Fruit fly (Drosophila melanogaster) whole organism, wandering third instar larva: ENCODE results near the gene CG1662.

Source experiments
- Abd-B ChIP-seq: fragments of >200 bp; optimal IDR thresholded peaks from 2 replicates; lab custom pipeline; 2017; ENCODE audit warnings: missing biosample characterization, missing genetic modification characterization
- CG32264 ChIP-seq: fragments of 200-800 bp; sonication (Bioruptor generic); optimal IDR thresholded peaks from 2 replicates; lab custom pipeline; 2016; ENCODE audit warnings: missing biosample characterization, missing genetic modification characterization
- CG9705 ChIP-seq: fragments of 200-800 bp; sonication (Bioruptor generic); optimal IDR thresholded peaks from 2 replicates; lab custom pipeline; 2018; ENCODE audit warnings: missing biosample characterization, mild to moderate bottlenecking, missing genetic modification characterization
- CrebA ChIP-seq: fragments of 200-800 bp; sonication (Bioruptor generic); optimal IDR thresholded peaks from 2 replicates; lab custom pipeline; 2016; ENCODE audit warnings: missing biosample characterization, mild to moderate bottlenecking, missing genetic modification characterization, borderline replicate concordance
- Dfd ChIP-seq: fragments of >200 bp; optimal IDR thresholded peaks from 2 replicates; lab custom pipeline; 2017; ENCODE audit warnings: missing biosample characterization, missing genetic modification characterization
- Dif ChIP-seq: fragments of 200-275, 200-300 bp; sonication (Bioruptor generic); optimal IDR thresholded peaks from 2 replicates; lab custom pipeline; 2018; ENCODE audit warnings: missing biosample characterization, missing genetic modification characterization; ENCODE audit not compliant: partially characterized antibody
- GATAd ChIP-seq: sonication (Bioruptor generic); optimal IDR thresholded peaks from 2 replicates; lab custom pipeline; 2016; ENCODE audit warnings: missing biosample characterization, missing genetic modification characterization
- HLH106 ChIP-seq: fragments of 200-800 bp; optimal IDR thresholded peaks from 3 replicates; lab custom pipeline; 2019; ENCODE audit warnings: missing biosample characterization, mild to moderate bottlenecking, missing genetic modification characterization, moderate library complexity
- Hnf4 ChIP-seq: fragments of 200-800 bp; sonication (Bioruptor generic); optimal IDR thresholded peaks from 2 replicates; lab custom pipeline; 2016; ENCODE audit warnings: missing biosample characterization, mild to moderate bottlenecking, missing genetic modification characterization
- Hr83 ChIP-seq: fragments of 200-300 bp; sonication (Bioruptor generic); optimal IDR thresholded peaks from 2 replicates; lab custom pipeline; 2016; ENCODE audit warnings: missing biosample characterization, mild to moderate bottlenecking, missing genetic modification characterization, moderate library complexity; ENCODE audit not compliant: poor library complexity, severe bottlenecking
- Jra ChIP-seq: sonication (Bioruptor generic); optimal IDR thresholded peaks from 2 replicates; lab custom pipeline; 2016; ENCODE audit warnings: missing biosample characterization, missing genetic modification characterization
- Mio ChIP-seq: sonication (Bioruptor generic); optimal IDR thresholded peaks from 2 replicates; lab custom pipeline; 2016; ENCODE audit warnings: missing biosample characterization, missing genetic modification characterization
- Myc ChIP-seq: fragments of >200 bp; optimal IDR thresholded peaks from 2 replicates; lab custom pipeline; 2017
- N ChIP-seq: fragments of >200 bp; optimal IDR thresholded peaks from 2 replicates; lab custom pipeline; 2018; ENCODE audit warnings: missing biosample characterization, missing external identifiers, missing genetic modification characterization
- OdsH ChIP-seq: fragments of 200-800 bp; sonication (Bioruptor generic); optimal IDR thresholded peaks from 2 replicates; lab custom pipeline; 2016; ENCODE audit warnings: missing biosample characterization, mild to moderate bottlenecking, missing genetic modification characterization
- Sp1 ChIP-seq: fragments of 200-800 bp; sonication (Bioruptor generic); optimal IDR thresholded peaks from 3 replicates; lab custom pipeline; 2019; ENCODE audit warnings: missing biosample characterization, mild to moderate bottlenecking, missing genetic modification characterization, moderate library complexity
- Vsx2 ChIP-seq: fragments of 200-300, 225-300 bp; sonication (Bioruptor generic); optimal IDR thresholded peaks from 2 replicates; lab custom pipeline; 2018; ENCODE audit warnings: missing biosample characterization, missing genetic modification characterization; ENCODE audit not compliant: partially characterized antibody
- br ChIP-seq: fragments of 200-800 bp; sonication (Bioruptor generic); optimal IDR thresholded peaks from 2 replicates; lab custom pipeline; 2016; ENCODE audit warnings: missing biosample characterization, missing genetic modification characterization
- brk ChIP-seq: fragments of 200-800 bp; sonication (Bioruptor generic); optimal IDR thresholded peaks from 2 replicates; lab custom pipeline; 2016; ENCODE audit warnings: missing biosample characterization, mild to moderate bottlenecking, missing genetic modification characterization
- dsf ChIP-seq: sonication (Bioruptor generic); optimal IDR thresholded peaks from 2 replicates; lab custom pipeline; 2016; ENCODE audit warnings: missing biosample characterization, missing genetic modification characterization, borderline replicate concordance
- ey ChIP-seq: fragments of 200-800 bp; sonication (Bioruptor generic); optimal IDR thresholded peaks from 2 replicates; lab custom pipeline; 2016; ENCODE audit warnings: missing biosample characterization, missing genetic modification characterization
- foxo ChIP-seq, 2 experiments: fragments of 200-800 bp; sonication (Bioruptor generic); optimal IDR thresholded peaks; 2 replicates in 1 of 2; 3 replicates in 1 of 2; lab custom pipeline; 2016 to 2017; ENCODE audit warnings: missing biosample characterization in 2 of 2, missing genetic modification characterization in 2 of 2
- fru ChIP-seq: fragments of 200-800 bp; sonication (Bioruptor generic); optimal IDR thresholded peaks from 3 replicates; lab custom pipeline; 2016; ENCODE audit warnings: missing biosample characterization, mild to moderate bottlenecking, missing genetic modification characterization
- h ChIP-seq: fragments of 200-800 bp; sonication (Bioruptor generic); optimal IDR thresholded peaks from 3 replicates; lab custom pipeline; 2016; ENCODE audit warnings: missing biosample characterization, mild to moderate bottlenecking, missing genetic modification characterization
- jim ChIP-seq: fragments of 175-275, 200-325 bp; sonication (Bioruptor generic); optimal IDR thresholded peaks from 2 replicates; lab custom pipeline; 2016; ENCODE audit warnings: missing biosample characterization, mild to moderate bottlenecking, missing genetic modification characterization
- pan ChIP-seq: fragments of >200 bp; optimal IDR thresholded peaks from 2 replicates; lab custom pipeline; 2017
- psq ChIP-seq: fragments of 200-800 bp; sonication (Bioruptor generic); optimal IDR thresholded peaks from 3 replicates; lab custom pipeline; 2017; ENCODE audit warnings: missing biosample characterization, mild to moderate bottlenecking, missing genetic modification characterization, moderate library complexity
- rgr ChIP-seq: fragments of 200-800 bp; sonication (Bioruptor generic); optimal IDR thresholded peaks from 3 replicates; lab custom pipeline; 2016; ENCODE audit warnings: missing biosample characterization, mild to moderate bottlenecking, missing genetic modification characterization
- sage ChIP-seq: fragments of 200-800 bp; sonication (Bioruptor generic); optimal IDR thresholded peaks from 2 replicates; lab custom pipeline; 2016; ENCODE audit warnings: missing biosample characterization, mild to moderate bottlenecking, missing genetic modification characterization
- sv ChIP-seq: fragments of 200-800 bp; sonication (Bioruptor generic); optimal IDR thresholded peaks from 3 replicates; lab custom pipeline; 2016; ENCODE audit warnings: missing biosample characterization, missing genetic modification characterization
- tai ChIP-seq: sonication (Bioruptor generic); optimal IDR thresholded peaks from 2 replicates; lab custom pipeline; 2016; ENCODE audit warnings: missing biosample characterization, missing genetic modification characterization
- woc ChIP-seq: sonication (Bioruptor generic); optimal IDR thresholded peaks from 2 replicates; lab custom pipeline; 2016; ENCODE audit warnings: missing biosample characterization, mild to moderate bottlenecking, missing genetic modification characterization

Gene CG1662

DNA sequence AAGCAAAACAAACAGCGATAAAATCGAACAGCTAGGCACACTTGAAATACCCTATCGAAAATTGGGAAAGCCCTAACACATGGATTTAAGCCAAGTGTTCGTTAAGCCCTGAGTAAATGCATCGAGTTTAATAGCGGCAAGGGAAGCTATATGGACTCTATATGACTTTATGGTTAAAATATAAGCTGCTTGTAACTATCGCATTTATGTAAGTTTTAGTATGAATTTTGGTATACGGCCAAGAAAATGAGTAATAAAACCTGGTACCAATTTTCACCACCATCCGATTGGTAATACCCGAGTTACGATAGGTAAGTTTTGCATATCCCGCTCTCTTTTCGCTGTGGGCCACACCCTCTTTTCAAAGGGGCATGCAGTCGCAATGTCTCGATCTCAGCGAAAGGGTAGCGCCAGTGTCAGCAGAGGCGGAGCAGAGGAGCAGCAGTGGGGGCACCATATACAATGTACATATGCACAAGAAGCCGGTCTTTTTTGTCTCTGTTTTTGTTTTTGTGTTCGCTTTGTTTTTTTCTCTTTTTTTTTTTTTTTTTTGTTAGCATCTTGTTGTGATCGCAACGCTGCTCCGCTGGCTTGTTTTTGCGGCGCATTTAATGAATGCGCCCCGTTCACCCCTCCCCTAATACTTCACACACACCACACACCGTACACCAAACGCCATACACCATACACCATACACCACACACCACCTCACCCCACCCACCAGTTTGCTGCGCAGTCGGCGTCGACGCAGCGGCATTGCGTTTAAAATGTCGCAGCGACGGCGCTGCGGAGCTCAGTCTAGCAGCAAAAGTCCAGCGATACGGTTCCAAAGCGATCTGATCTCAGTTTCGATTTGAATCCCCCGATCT lies 16.8 kb downstream of the CG1662 start, which contains the start of gene GstT4 (continued):
- peak; percentile 98 for TF ChIP-seq jim (GFP tag; lab: Kevin White, UChicago)
- TF ChIP-seq CG32264, result no peak
- peak; percentile 95 for TF ChIP-seq woc
- peak; percentile 42 for TF ChIP-seq sv (GFP tag; lab: Kevin White, UChicago)
- peak; percentile 87 for TF ChIP-seq Sp1 (GFP tag; lab: Kevin White, UChicago)
- no peak for TF ChIP-seq GATAd
- TF ChIP-seq Mio (GFP tag; lab: Kevin White, UChicago), result peak; percentile 54
- peak; percentile 12 to 80 for TF ChIP-seq foxo (GFP tag; optimal IDR thresholded peaks at IDR 0.05; lab: Kevin White, UChicago)

DNA sequence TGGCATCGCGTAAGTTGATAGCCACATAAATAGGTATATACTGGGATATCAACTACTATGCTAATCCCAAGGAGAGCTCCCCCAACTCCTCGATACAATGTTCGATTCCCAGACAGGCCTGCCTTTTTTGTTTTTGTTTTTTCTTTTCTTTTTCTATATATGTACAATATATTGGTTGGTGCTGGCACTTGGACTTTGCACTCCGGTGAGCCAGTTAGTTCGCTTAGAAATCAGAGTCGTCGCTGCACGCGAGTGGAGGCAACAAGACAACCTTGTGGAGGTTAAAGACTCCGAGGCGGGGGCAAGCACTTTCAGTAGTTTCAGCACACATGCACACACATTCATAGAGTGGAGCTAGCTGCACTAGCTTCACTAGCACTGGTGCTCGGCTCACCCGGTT lies 18.9 kb downstream of the CG1662 start:
- TF ChIP-seq br (GFP tag; lab: Kevin White, UChicago) (no peak), N (no peak), CG9705 (GFP tag; lab: Kevin White, UChicago) (no peak), HLH106 (tag; lab: Kevin White, UChicago) (no peak), pan (lab: Kevin White, UChicago) (no peak), CrebA (GFP tag; lab: Kevin White, UChicago) (no peak), Hnf4 (GFP tag; lab: Kevin White, UChicago) (no peak), Vsx2 (GFP tag; lab: Kevin White, UChicago) (no peak), sv (GFP tag; lab: Kevin White, UChicago) (no peak)

DNA sequence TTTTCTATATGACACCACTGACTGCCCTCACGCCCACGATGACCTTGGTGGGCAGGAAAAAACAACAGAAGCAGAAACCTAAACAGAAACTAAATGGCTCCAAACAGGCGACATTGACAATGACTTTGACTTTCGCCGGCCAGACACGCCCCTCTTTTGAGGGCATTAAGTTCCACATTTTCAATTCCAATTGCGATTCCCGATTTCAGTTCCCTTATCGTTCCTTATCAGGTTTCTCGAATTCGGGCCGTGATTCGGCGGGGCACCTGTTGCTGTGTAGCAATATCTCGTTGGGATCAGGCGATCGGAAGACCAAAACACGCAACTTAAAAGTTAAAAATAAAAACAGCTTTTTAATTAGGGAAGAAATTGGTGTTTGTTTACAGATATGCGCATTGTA lies 20.3 kb downstream of the CG1662 start:
- TF ChIP-seq woc (no peak), Hr83 (GFP tag; lab: Kevin White, UChicago) (no peak), OdsH (GFP tag; lab: Kevin White, UChicago) (no peak), tai (GFP tag; lab: Kevin White, UChicago) (no peak), Dfd (GFP tag; lab: Kevin White, UChicago) (no peak), Jra (no peak), Abd-B (GFP tag; lab: Kevin White, UChicago) (no peak), CG32264 (no peak), h (GFP tag; lab: Kevin White, UChicago) (no peak), dsf (no peak), Myc (no peak), jim (GFP tag; lab: Kevin White, UChicago) (no peak), brk (GFP tag; lab: Kevin White, UChicago) (no peak), sv (GFP tag; lab: Kevin White, UChicago) (no peak)

DNA sequence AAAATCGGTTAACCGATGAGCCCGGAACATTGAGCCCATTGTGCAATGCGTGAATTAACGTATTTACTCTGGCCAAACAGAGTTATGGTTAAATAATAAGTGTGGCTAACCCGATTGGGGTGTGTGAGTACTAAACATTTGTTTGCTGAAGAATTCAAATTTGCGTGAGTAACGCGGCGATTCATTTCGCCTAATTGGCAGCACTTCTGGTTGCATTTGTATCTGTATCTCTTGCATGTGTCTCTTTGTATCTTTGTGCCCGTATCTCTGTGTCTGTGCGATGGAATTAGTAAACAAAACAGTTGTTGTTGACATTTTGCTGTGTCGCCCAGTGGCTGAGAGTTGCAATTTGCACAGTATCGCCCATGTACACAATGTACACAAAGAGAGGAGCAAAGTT lies 23.5 kb downstream of the CG1662 start:
- TF ChIP-seq N (no peak), rgr (GFP tag; lab: Kevin White, UChicago) (no peak), Hnf4 (GFP tag; lab: Kevin White, UChicago) (no peak), CrebA (GFP tag; lab: Kevin White, UChicago) (no peak), h (GFP tag; lab: Kevin White, UChicago) (peak; percentile 5), sage (no peak)

DNA sequence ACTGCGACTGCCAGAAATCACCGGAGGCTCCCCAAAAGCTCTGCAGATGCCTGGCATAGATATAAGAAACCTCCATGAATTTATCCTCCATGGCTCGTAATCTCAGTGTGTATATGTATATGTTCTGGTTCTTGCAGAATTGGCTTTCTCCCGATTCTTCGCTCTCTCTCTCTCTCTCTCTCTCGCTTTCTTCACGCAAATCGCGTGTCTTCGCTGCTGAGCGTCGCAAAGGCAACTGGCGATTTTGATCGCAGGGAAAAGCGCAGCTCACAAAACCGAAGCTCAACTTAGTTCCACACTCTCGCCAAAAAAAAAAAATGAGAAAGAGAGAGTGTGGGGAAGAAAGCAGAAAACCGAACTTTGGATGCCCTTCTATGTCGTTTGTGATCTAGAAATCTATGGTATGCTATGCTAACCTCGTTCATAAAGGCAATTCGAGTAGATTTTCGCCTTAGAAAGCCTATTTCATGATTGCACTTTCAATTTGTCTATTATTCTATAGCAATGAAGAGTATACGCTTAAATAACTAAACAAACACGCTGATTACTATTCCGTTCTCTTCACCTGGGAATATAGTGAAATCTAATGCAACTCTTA lies 24.1 kb downstream of the CG1662 start:
- TF ChIP-seq br (GFP tag; lab: Kevin White, UChicago) (no peak), woc (peak; percentile 74), Sp1 (GFP tag; lab: Kevin White, UChicago) (no peak), CG32264 (no peak), foxo (GFP tag; optimal IDR thresholded peaks at IDR 0.05; lab: Kevin White, UChicago) (no peak), CG9705 (GFP tag; lab: Kevin White, UChicago) (no peak), pan (lab: Kevin White, UChicago) (no peak), Jra (no peak), Dif (GFP tag; lab: Kevin White, UChicago) (peak; percentile 58), GATAd (no peak), tai (GFP tag; lab: Kevin White, UChicago) (no peak), rgr (GFP tag; lab: Kevin White, UChicago) (no peak), Mio (GFP tag; lab: Kevin White, UChicago) (no peak), jim (GFP tag; lab: Kevin White, UChicago) (no peak), Hr83 (GFP tag; lab: Kevin White, UChicago) (no peak), dsf (no peak), fru (GFP tag; lab: Kevin White, UChicago) (no peak), Vsx2 (GFP tag; lab: Kevin White, UChicago) (peak; percentile 34), psq (GFP tag; lab: Kevin White, UChicago) (no peak), brk (GFP tag; lab: Kevin White, UChicago) (no peak), ey (GFP tag; lab: Kevin White, UChicago) (no peak)
